Worm (Caenorhabditis elegans) whole organism, L4 larva: ENCODE results near the gene arl-5.

Experiments
- F26F4.8 ChIP-seq: fragments of 200-800 bp; sonication (Bioruptor generic); conservative IDR thresholded peaks from 2 replicates; pipeline ENCODE4 v1.3.6; 2022; ENCODE audit warnings: missing genetic modification characterization, missing compliant biosample characterization
- F49E8.2 ChIP-seq: sonication (generic microtip); optimal IDR thresholded peaks from 2 replicates; lab custom pipeline; 2016; ENCODE audit warnings: missing compliant biosample characterization, mild to moderate bottlenecking, missing genetic modification characterization, borderline replicate concordance
- T20F7.1 ChIP-seq: fragments of 200-800 bp; sonication (Bioruptor generic); optimal IDR thresholded peaks from 2 replicates; lab custom pipeline; 2018; ENCODE audit warnings: mild to moderate bottlenecking, missing genetic modification characterization, missing compliant biosample characterization
- ZK546.5 ChIP-seq, 2 experiments: sonication (generic microtip); optimal IDR thresholded peaks; 2 replicates each; lab custom pipeline; 2017; ENCODE audit warnings: missing biosample characterization in 2 of 2, missing genetic modification characterization in 2 of 2
- ama-1 ChIP-seq: fragments of 150-350 bp; optimal IDR thresholded peaks from 2 replicates; lab custom pipeline; 2014; ENCODE audit warnings: inconsistent platforms, mixed read lengths
- arid-1 ChIP-seq: fragments of 200-800 bp; sonication (Bioruptor generic); conservative IDR thresholded peaks from 2 replicates; pipeline ENCODE4 v1.3.6; 2022; ENCODE audit warnings: missing genetic modification reagents, missing genetic modification characterization, missing compliant biosample characterization
- attf-4 ChIP-seq: sonication (generic microtip); optimal IDR thresholded peaks from 3 replicates; lab custom pipeline; 2017; ENCODE audit warnings: missing biosample characterization, missing genetic modification characterization
- ceh-20 ChIP-seq: fragments of 200-800 bp; sonication (Bioruptor generic); IDR thresholded peaks from 2 replicates; pipeline ENCODE4 v1.3.6; 2022; ENCODE audit warnings: missing genetic modification reagents, missing genetic modification characterization, missing compliant biosample characterization
- ceh-28 ChIP-seq: fragments of 150-350 bp; optimal IDR thresholded peaks from 2 replicates; lab custom pipeline; 2014; ENCODE audit warnings: missing biosample characterization, missing genetic modification reagents, missing genetic modification characterization
- ceh-32 ChIP-seq: sonication (generic microtip); optimal IDR thresholded peaks from 2 replicates; lab custom pipeline; 2016; ENCODE audit warnings: mild to moderate bottlenecking, missing genetic modification characterization, missing compliant biosample characterization; ENCODE audit not compliant: poor library complexity
- ceh-44 ChIP-seq: fragments of 200-800 bp; sonication (Bioruptor generic); IDR thresholded peaks from 2 replicates; pipeline ENCODE4 v1.3.6; 2022; ENCODE audit warnings: missing genetic modification reagents, missing genetic modification characterization, missing compliant biosample characterization
- daf-12 ChIP-seq: fragments of 150-350 bp; optimal IDR thresholded peaks from 2 replicates; lab custom pipeline; 2014; ENCODE audit warnings: missing biosample characterization, missing genetic modification reagents, missing genetic modification characterization
- daf-16 ChIP-seq, 3 experiments: sonication (generic microtip); optimal IDR thresholded peaks; 2 replicates each; lab custom pipeline; 2016 to 2017; ENCODE audit warnings: missing genetic modification characterization in 3 of 3, missing genetic modification reagents in 3 of 3, mild to moderate bottlenecking in 2 of 3, missing compliant biosample characterization in 2 of 3, missing biosample characterization in 1 of 3, moderate library complexity in 1 of 3
- daf-8 ChIP-seq: fragments of 200-800 bp; sonication (Bioruptor generic); IDR thresholded peaks from 2 replicates; pipeline ENCODE4 v1.3.6; 2022; ENCODE audit warnings: missing genetic modification characterization, missing compliant biosample characterization
- dmd-6 ChIP-seq: fragments of 200-800 bp; sonication (Bioruptor generic); IDR thresholded peaks from 2 replicates; pipeline ENCODE4 v1.3.6; 2022; ENCODE audit warnings: missing genetic modification reagents, missing genetic modification characterization, missing compliant biosample characterization
- dve-1 ChIP-seq: sonication (generic microtip); optimal IDR thresholded peaks from 2 replicates; lab custom pipeline; 2017; ENCODE audit warnings: antibody characterized with exemption, mild to moderate bottlenecking, missing genetic modification characterization, missing compliant biosample characterization; ENCODE audit not compliant: insufficient read depth
- egl-43 ChIP-seq: fragments of 200-800 bp; sonication (Bioruptor generic); IDR thresholded peaks from 2 replicates; pipeline ENCODE4 v1.3.6; 2022; ENCODE audit warnings: missing genetic modification reagents, missing genetic modification characterization, missing compliant biosample characterization
- jun-1 ChIP-seq: fragments of 150-350 bp; optimal IDR thresholded peaks from 2 replicates; lab custom pipeline; 2014; ENCODE audit warnings: missing biosample characterization, missing genetic modification reagents, missing genetic modification characterization
- lim-7 ChIP-seq: fragments of 200-800 bp; sonication (Bioruptor generic); IDR thresholded peaks from 2 replicates; pipeline ENCODE4 v1.3.6; 2022; ENCODE audit warnings: missing genetic modification characterization, missing compliant biosample characterization
- lin-1 ChIP-seq: fragments of 200-800 bp; sonication (Bioruptor generic); IDR thresholded peaks from 2 replicates; pipeline ENCODE4 v1.3.6; 2022; ENCODE audit warnings: missing genetic modification reagents, missing genetic modification characterization, missing compliant biosample characterization
- lin-39 ChIP-seq: fragments of 150-350 bp; optimal IDR thresholded peaks from 2 replicates; lab custom pipeline; 2014; ENCODE audit warnings: missing biosample characterization, missing genetic modification reagents, missing genetic modification characterization
- lir-3 ChIP-seq: sonication (generic microtip); optimal IDR thresholded peaks from 2 replicates; lab custom pipeline; 2016; ENCODE audit warnings: mild to moderate bottlenecking, missing genetic modification characterization, missing compliant biosample characterization
- madf-5 ChIP-seq, 2 experiments: fragments of 200-800 bp; sonication (Bioruptor generic); IDR thresholded peaks; 2 replicates each; pipeline ENCODE4 v1.3.6; 2022; ENCODE audit warnings: missing compliant biosample characterization in 2 of 2, missing genetic modification characterization in 2 of 2
- mdt-29 ChIP-seq: fragments of 200-800 bp; sonication (Bioruptor generic); IDR thresholded peaks from 2 replicates; pipeline ENCODE4 v1.3.6; 2022; ENCODE audit warnings: missing genetic modification reagents, missing genetic modification characterization, missing compliant biosample characterization
- mep-1 ChIP-seq: fragments of 150-350 bp; sonication (generic microtip); optimal IDR thresholded peaks from 3 replicates; lab custom pipeline; 2014; ENCODE audit warnings: missing biosample characterization, missing genetic modification characterization
- mes-2 ChIP-seq: sonication (generic microtip); optimal IDR thresholded peaks from 2 replicates; lab custom pipeline; 2016; ENCODE audit warnings: missing genotype, mild to moderate bottlenecking, missing genetic modification characterization, missing compliant biosample characterization; ENCODE audit not compliant: poor library complexity, severe bottlenecking
- mxl-2 ChIP-seq: fragments of 200-800 bp; sonication (Bioruptor generic); conservative IDR thresholded peaks from 2 replicates; pipeline ENCODE4 v1.3.6; 2022; ENCODE audit warnings: missing genetic modification reagents, missing genetic modification characterization, missing compliant biosample characterization
- mxl-3 ChIP-seq: fragments of 200-800 bp; sonication (Bioruptor generic); optimal IDR thresholded peaks from 2 replicates; lab custom pipeline; 2018; ENCODE audit warnings: mild to moderate bottlenecking, missing genetic modification characterization, missing compliant biosample characterization
- nhr-111 ChIP-seq: fragments of 200-800 bp; sonication (Bioruptor generic); optimal IDR thresholded peaks from 2 replicates; lab custom pipeline; 2018; ENCODE audit warnings: mild to moderate bottlenecking, missing genetic modification characterization, missing compliant biosample characterization
- nhr-237 ChIP-seq: sonication (generic microtip); optimal IDR thresholded peaks from 2 replicates; lab custom pipeline; 2017; ENCODE audit warnings: missing biosample characterization, missing genetic modification characterization
- nhr-28 ChIP-seq: fragments of 150-350 bp; optimal IDR thresholded peaks from 2 replicates; lab custom pipeline; 2014; ENCODE audit warnings: missing biosample characterization, missing genetic modification characterization
- nhr-48 ChIP-seq: sonication (generic microtip); optimal IDR thresholded peaks from 2 replicates; lab custom pipeline; 2016; ENCODE audit warnings: mild to moderate bottlenecking, missing genetic modification characterization, missing compliant biosample characterization
- nhr-76 ChIP-seq: fragments of 150-350 bp; optimal IDR thresholded peaks from 2 replicates; lab custom pipeline; 2014; ENCODE audit warnings: missing biosample characterization, missing genetic modification characterization
- pha-4 ChIP-seq, 2 experiments: fragments of 150-350 bp in 1 of 2; fragments of 200-800 bp in 1 of 2; sonication (Bioruptor generic) in 1 of 2; IDR thresholded peaks in 1 of 2; optimal IDR thresholded peaks in 1 of 2; 2 replicates each; pipeline versions ENCODE4 v1.3.6 to Lab custom; 2014 to 2022; ENCODE audit warnings: missing genetic modification characterization in 2 of 2, missing genetic modification reagents in 2 of 2, missing biosample characterization in 1 of 2, missing compliant biosample characterization in 1 of 2
- php-3 ChIP-seq: fragments of 200-800 bp; sonication (Bioruptor generic); IDR thresholded peaks from 2 replicates; pipeline ENCODE4 v1.3.6; 2022; ENCODE audit warnings: missing genetic modification reagents, missing genetic modification characterization, missing compliant biosample characterization
- set-16 ChIP-seq: fragments of 200-800 bp; sonication (Bioruptor generic); IDR thresholded peaks from 2 replicates; pipeline ENCODE4 v1.3.6; 2022; ENCODE audit warnings: missing genetic modification reagents, missing genetic modification characterization, missing compliant biosample characterization
- spr-1 ChIP-seq: sonication (generic microtip); optimal IDR thresholded peaks from 2 replicates; lab custom pipeline; 2016; ENCODE audit warnings: mild to moderate bottlenecking, missing genetic modification characterization, missing compliant biosample characterization
- spr-3 ChIP-seq: fragments of 200-800 bp; sonication (Bioruptor generic); optimal IDR thresholded peaks from 2 replicates; lab custom pipeline; 2018; ENCODE audit warnings: mild to moderate bottlenecking, missing genetic modification characterization, missing compliant biosample characterization
- tag-97 ChIP-seq: fragments of 200-800 bp; sonication (Bioruptor generic); IDR thresholded peaks from 2 replicates; pipeline ENCODE4 v1.3.6; 2022; ENCODE audit warnings: missing genetic modification characterization, missing compliant biosample characterization
- tra-1 ChIP-seq: fragments of 200-800 bp; sonication (Bioruptor generic); IDR thresholded peaks from 2 replicates; pipeline ENCODE4 v1.3.6; 2022; ENCODE audit warnings: missing genetic modification reagents, missing genetic modification characterization, missing compliant biosample characterization
- unc-39 ChIP-seq: sonication (generic microtip); optimal IDR thresholded peaks from 2 replicates; lab custom pipeline; 2017; ENCODE audit warnings: missing biosample characterization, missing genetic modification characterization
- unc-62 ChIP-seq, 3 experiments: fragments of 150-350 bp in 1 of 3; sonication (generic microtip); optimal IDR thresholded peaks in 2 of 3; peaks in 1 of 3; 1 replicate in 1 of 3; 2 replicates in 2 of 3; lab custom pipeline; 2014 to 2017; ENCODE audit warnings: missing biosample characterization in 3 of 3, missing genetic modification characterization in 3 of 3, missing genetic modification reagents in 3 of 3, missing genotype in 1 of 3
- vab-7 ChIP-seq: fragments of 200-800 bp; sonication (Bioruptor generic); IDR thresholded peaks from 2 replicates; pipeline ENCODE4 v1.3.6; 2022; ENCODE audit warnings: missing genetic modification reagents, missing genetic modification characterization, missing compliant biosample characterization
- zfp-2 ChIP-seq: sonication (generic microtip); optimal IDR thresholded peaks from 2 replicates; lab custom pipeline; 2016; ENCODE audit warnings: mild to moderate bottlenecking, missing genetic modification characterization, missing compliant biosample characterization
- zfp-3 ChIP-seq: fragments of 200-800 bp; sonication (Bioruptor generic); conservative IDR thresholded peaks from 2 replicates; pipeline ENCODE4 v1.3.6; 2022; ENCODE audit warnings: missing genetic modification reagents, missing genetic modification characterization, missing compliant biosample characterization
- zip-11 ChIP-seq: fragments of 200-800 bp; sonication (Bioruptor generic); IDR thresholded peaks from 2 replicates; pipeline ENCODE4 v1.3.6; 2022; ENCODE audit warnings: missing genetic modification characterization, missing compliant biosample characterization

Gene arl-5

ce11 chrIII:9780665-9781304, 42.3 kb upstream of the arl-5 start, which contains the start of gene vha-1 (continued):
- peak; percentile 91 for TF ChIP-seq mes-2
- TF ChIP-seq jun-1 (tag; lab: Kevin White, UChicago) = peak; percentile 71
- peak; percentile 60; the same call in 1 of the 2 replicates for TF ChIP-seq pha-4 (GFP tag; IDR thresholded peaks at IDR 0.05; lab: Robert Waterston, UW)
- TF ChIP-seq pha-4 (tag; optimal IDR thresholded peaks at IDR 0.05; lab: Kevin White, UChicago) = no peak
- no peak for TF ChIP-seq vab-7 (GFP tag; lab: Robert Waterston, UW)
- TF ChIP-seq unc-39 = no peak
- no peak for TF ChIP-seq zfp-2
- TF ChIP-seq lir-3 (tag; lab: Kevin White, UChicago) = no peak
- peak; percentile 92 for TF ChIP-seq nhr-28 (tag; lab: Kevin White, UChicago)
- no peak for TF ChIP-seq lin-39 (tag; lab: Kevin White, UChicago)
- TF ChIP-seq nhr-76 (tag; lab: Kevin White, UChicago) = no peak
- no peak for TF ChIP-seq daf-12 (tag; lab: Kevin White, UChicago)
- peak; percentile 42; the same call in 1 of the 2 replicates for TF ChIP-seq ceh-44
- TF ChIP-seq daf-16 (GFP tag; optimal IDR thresholded peaks at IDR 0.05; lab: Kevin White, UChicago) = no peak
- TF ChIP-seq daf-16 (tag; optimal IDR thresholded peaks at IDR 0.05; lab: Kevin White, UChicago) = peak; percentile 60
- TF ChIP-seq ceh-20 = no peak
- no peak for TF ChIP-seq tag-97
- peak in 1 of 2 experiments; percentile 95 for TF ChIP-seq unc-62 (GFP tag; optimal IDR thresholded peaks at IDR 0.05 in 1 of 2; lab: Kevin White, UChicago)
- no peak for TF ChIP-seq unc-62 (tag; optimal IDR thresholded peaks at IDR 0.05; lab: Kevin White, UChicago)
- TF ChIP-seq lim-7 (GFP tag; lab: Robert Waterston, UW) = no peak
- no peak for TF ChIP-seq daf-8 (GFP tag; lab: Robert Waterston, UW)
- no peak for TF ChIP-seq attf-4 (tag; lab: Kevin White, UChicago)
- peak; percentile 40 for TF ChIP-seq nhr-48 (tag; lab: Kevin White, UChicago)
- TF ChIP-seq ceh-28 (tag; lab: Kevin White, UChicago) = no peak
- TF ChIP-seq zfp-3 = no peak
- TF ChIP-seq mxl-2 (GFP tag; lab: Robert Waterston, UW) = no peak

DNA sequence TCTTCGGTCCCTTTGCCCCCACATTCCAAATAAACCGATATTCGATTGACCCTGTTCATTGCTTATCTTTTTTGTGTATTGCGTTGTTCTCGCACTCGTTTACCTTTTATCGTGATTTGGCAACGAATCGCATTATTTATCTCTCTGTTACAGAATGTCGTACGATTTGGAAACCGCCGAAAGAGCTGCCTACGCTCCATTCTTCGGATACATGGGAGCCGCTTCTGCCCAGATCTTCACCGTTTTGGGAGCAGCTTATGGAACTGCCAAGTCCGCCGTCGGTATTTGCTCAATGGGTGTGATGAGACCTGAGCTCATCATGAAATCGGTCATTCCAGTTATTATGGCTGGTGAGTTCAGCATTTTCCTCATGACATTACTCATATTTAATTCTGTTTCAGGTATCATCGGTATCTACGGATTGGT, 41.0 kb upstream of the arl-5 start, which contains the start of gene vha-2:
Gene vha-2, plus strand, starts transcription at position 154 of the 426 bp plus-strand sequence.
- no peak for TF ChIP-seq ZK546.5 (tag; optimal IDR thresholded peaks at IDR 0.05; lab: Kevin White, UChicago)
- peak; percentile 31 for TF ChIP-seq dve-1 (tag; lab: Kevin White, UChicago)
- TF ChIP-seq zip-11 (GFP tag; lab: Robert Waterston, UW) = no peak
- no peak for TF ChIP-seq php-3 (GFP tag; lab: Robert Waterston, UW)
- TF ChIP-seq T20F7.1 = peak; percentile 61
- TF ChIP-seq ceh-32 = no peak
- TF ChIP-seq mxl-3 (GFP tag; lab: Kevin White, UChicago) = no peak
- TF ChIP-seq arid-1 (GFP tag; lab: Robert Waterston, UW) = peak; percentile 49
- TF ChIP-seq F26F4.8 (GFP tag; lab: Robert Waterston, UW) = no peak
- no peak for TF ChIP-seq daf-12 (tag; lab: Kevin White, UChicago)
- peak; percentile 90 for TF ChIP-seq ama-1 (lab: Kevin White, UChicago)
- peak; percentile 23; the same call in 1 of the 2 replicates for TF ChIP-seq set-16
- TF ChIP-seq daf-16 (GFP tag; optimal IDR thresholded peaks at IDR 0.05; lab: Kevin White, UChicago) = peak in 1 of 2 experiments; percentile 9
- peak; percentile 31 for TF ChIP-seq daf-16 (tag; optimal IDR thresholded peaks at IDR 0.05; lab: Kevin White, UChicago)
- TF ChIP-seq daf-8 (GFP tag; lab: Robert Waterston, UW) = 0 out of 2 replicates have a peak, but pooled peaks have one; percentile 10
- no peak for TF ChIP-seq dmd-6 (GFP tag; lab: Robert Waterston, UW)
- TF ChIP-seq egl-43 (GFP tag; lab: Robert Waterston, UW) = 0 out of 2 replicates have a peak, but pooled peaks have one; percentile 47
- 0 out of 4 replicates have a peak, but pooled peaks of 1 of the 2 experiments have one; percentile 34 for TF ChIP-seq madf-5 (GFP tag; IDR thresholded peaks at IDR 0.05; lab: Robert Waterston, UW)
- TF ChIP-seq nhr-111 (GFP tag; lab: Kevin White, UChicago) = peak; percentile 42
- TF ChIP-seq mep-1 (tag; lab: Kevin White, UChicago) = peak; percentile 7
- peak; percentile 40 for TF ChIP-seq F49E8.2 (tag; lab: Kevin White, UChicago)
- TF ChIP-seq tra-1 (GFP tag; lab: Robert Waterston, UW) = peak; percentile 26; the same call in 1 of the 2 replicates
- peak; percentile 61 for TF ChIP-seq lin-1 (GFP tag; lab: Robert Waterston, UW)
- TF ChIP-seq unc-62 (GFP tag; optimal IDR thresholded peaks at IDR 0.05 in 1 of 2; lab: Kevin White, UChicago) = peak in 1 of 2 experiments; percentile 91
- no peak for TF ChIP-seq unc-62 (tag; optimal IDR thresholded peaks at IDR 0.05; lab: Kevin White, UChicago)
- TF ChIP-seq nhr-76 (tag; lab: Kevin White, UChicago) = no peak
- TF ChIP-seq spr-1 (tag; lab: Kevin White, UChicago) = peak; percentile 39
- TF ChIP-seq nhr-237 (tag; lab: Kevin White, UChicago) = no peak
- no peak for TF ChIP-seq mdt-29 (GFP tag; lab: Robert Waterston, UW)
- TF ChIP-seq spr-3 (GFP tag; lab: Kevin White, UChicago) = no peak
